Worm (Caenorhabditis elegans) whole organism, L4/young adult: Measurements from ENCODE around the gene C25H3.14.

ENCODE experiments used
- W03F9.2 ChIP-seq: fragments of 150-350 bp; optimal IDR thresholded peaks from 2 replicates; lab custom pipeline; 2014; ENCODE audit warnings: missing biosample characterization, missing genetic modification characterization
- dao-5 ChIP-seq: sonication (generic microtip); optimal IDR thresholded peaks from 2 replicates; lab custom pipeline; 2016; ENCODE audit warnings: missing genotype, missing genetic modification characterization, moderate library complexity, missing compliant biosample characterization
- him-1 ChIP-seq: sonication (generic microtip); optimal IDR thresholded peaks from 2 replicates; lab custom pipeline; 2016; ENCODE audit warnings: missing genotype, missing genetic modification reagents, missing genetic modification characterization, missing compliant biosample characterization

The C25H3.14 gene

ce11 chrII:5665029-5665428 lies 29.9 kb upstream of the C25H3.14 start, which contains the start of gene C25H3.15:
Gene C25H3.15, plus strand, starts transcription at chrII:5665329.
- TF ChIP-seq dao-5 (tag; lab: Kevin White, UChicago) (no peak), him-1 (tag; lab: Kevin White, UChicago) (no peak), W03F9.2 (no peak)

- TF ChIP-seq him-1 (tag; lab: Kevin White, UChicago) (no peak), dao-5 (tag; lab: Kevin White, UChicago) (no peak), W03F9.2 (no peak)
Observed at ce11 chrII:5665991-5666390, 28.9 kb upstream of the C25H3.14 start, which contains the start of gene C25H3.16. Gene C25H3.16, plus strand, starts transcription at chrII:5666291.

- TF ChIP-seq dao-5 (tag; lab: Kevin White, UChicago): no peak
- TF ChIP-seq him-1 (tag; lab: Kevin White, UChicago): no peak
- TF ChIP-seq W03F9.2: no peak
Observed at ce11 chrII:5667540-5667939, 27.4 kb upstream of the C25H3.14 start.

- TF ChIP-seq W03F9.2 (no peak), him-1 (tag; lab: Kevin White, UChicago) (no peak), dao-5 (tag; lab: Kevin White, UChicago) (no peak)
Observed at ce11 chrII:5668830-5669229, 26.1 kb upstream of the C25H3.14 start, which contains the start of gene C25H3.7. Gene C25H3.7, minus strand, starts transcription at chrII:5668930.

- no peak for TF ChIP-seq him-1 (tag; lab: Kevin White, UChicago)
- no peak for TF ChIP-seq W03F9.2
- TF ChIP-seq dao-5 (tag; lab: Kevin White, UChicago): no peak
Observed at ce11 chrII:5669580-5669979, 25.3 kb upstream of the C25H3.14 start, which contains the start of gene C25H3.17. Gene C25H3.17, minus strand, starts transcription at chrII:5669680.

- no peak for TF ChIP-seq dao-5 (tag; lab: Kevin White, UChicago)
- no peak for TF ChIP-seq W03F9.2
- TF ChIP-seq him-1 (tag; lab: Kevin White, UChicago): no peak
Observed at ce11 chrII:5680703-5681102, 14.2 kb upstream of the C25H3.14 start, which contains the start of gene flp-27. Gene flp-27, plus strand, starts transcription at chrII:5681003.

- TF ChIP-seq him-1 (tag; lab: Kevin White, UChicago) (no peak), dao-5 (tag; lab: Kevin White, UChicago) (no peak)
Observed at ce11 chrII:5688959-5689358, 5.9 kb upstream of the C25H3.14 start, which contains the start of gene C25H3.11. Gene C25H3.11, minus strand, starts transcription at chrII:5689040.

ce11 chrII:5691216-5691771 lies 3.6 kb upstream of the C25H3.14 start, which contains the start of the genes ndub-5 and eif-2D:
Gene ndub-5, minus strand, starts transcription at chrII:5691353.
Gene eif-2D, plus strand, starts transcription at chrII:5691721.
- TF ChIP-seq W03F9.2: no peak
- no peak for TF ChIP-seq him-1 (tag; lab: Kevin White, UChicago)
- TF ChIP-seq dao-5 (tag; lab: Kevin White, UChicago): no peak

- TF ChIP-seq dao-5 (tag; lab: Kevin White, UChicago) (no peak), W03F9.2 (no peak), him-1 (tag; lab: Kevin White, UChicago) (no peak)
Observed at ce11 chrII:5693893-5694292, 1.0 kb upstream of the C25H3.14 start, which contains the start of gene C25H3.3. Gene C25H3.3, plus strand, starts transcription at chrII:5694193.

- TF ChIP-seq dao-5 (tag; lab: Kevin White, UChicago) (no peak), him-1 (tag; lab: Kevin White, UChicago) (no peak), W03F9.2 (no peak)
Observed at ce11 chrII:5696218-5696617, 1.3 kb downstream of the C25H3.14 start.

- TF ChIP-seq dao-5 (tag; lab: Kevin White, UChicago) (no peak), him-1 (tag; lab: Kevin White, UChicago) (no peak), W03F9.2 (no peak)
Observed at ce11 chrII:5697338-5697737, 2.4 kb downstream of the C25H3.14 start.

ce11 chrII:5698254-5698653 lies 3.4 kb downstream of the C25H3.14 start:
- TF ChIP-seq him-1 (tag; lab: Kevin White, UChicago): no peak
- no peak for TF ChIP-seq dao-5 (tag; lab: Kevin White, UChicago)

ce11 chrII:5698869-5699268 lies 4.0 kb downstream of the C25H3.14 start, which contains the start of the genes C25H3.10 and C25H3.1:
Gene C25H3.10, minus strand, starts transcription at chrII:5698969.
Gene C25H3.1, plus strand, starts transcription at chrII:5699071.
- TF ChIP-seq W03F9.2: no peak
- TF ChIP-seq dao-5 (tag; lab: Kevin White, UChicago): no peak
- TF ChIP-seq him-1 (tag; lab: Kevin White, UChicago): no peak

ce11 chrII:5701485-5701884 lies 6.6 kb downstream of the C25H3.14 start:
- TF ChIP-seq dao-5 (tag; lab: Kevin White, UChicago): no peak
- TF ChIP-seq him-1 (tag; lab: Kevin White, UChicago): peak; percentile 40
- peak; percentile 52 for TF ChIP-seq W03F9.2
